Worm (Caenorhabditis elegans): Measurements from ENCODE around the gene F55F10.1.

DNA sequence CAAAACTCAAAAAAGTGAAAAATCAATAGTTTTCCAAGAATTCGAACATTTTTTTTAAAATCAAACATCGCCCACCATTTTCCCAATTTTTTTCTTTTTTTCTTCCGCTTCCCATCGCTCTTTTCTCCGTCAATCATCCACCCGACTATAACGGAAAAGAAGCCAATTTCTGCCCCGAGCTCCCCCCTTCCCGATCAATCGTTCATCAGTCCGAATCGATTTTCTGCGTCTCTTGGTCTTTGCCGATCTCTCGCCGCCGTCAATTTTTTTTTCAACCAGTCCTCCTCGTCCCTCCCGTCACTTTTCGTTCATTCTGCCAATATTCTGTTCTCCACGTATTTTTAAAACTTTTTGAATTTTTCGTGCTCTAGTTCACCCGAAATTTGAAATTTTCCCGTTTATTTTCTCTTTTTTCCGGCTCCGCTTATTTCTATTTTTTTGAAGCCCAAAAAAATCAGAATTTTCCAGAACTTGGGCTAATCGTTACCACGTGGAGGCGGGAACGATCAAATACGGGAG, 33.4 kb downstream of the F55F10.1 start, which contains the start of gene ell-1:
- TF ChIP-seq mdl-1 (tag; optimal IDR thresholded peaks at IDR 0.05) (no peak), ceh-82 (tag; optimal IDR thresholded peaks at IDR 0.05) (no peak), unc-62 (GFP tag; optimal IDR thresholded peaks at IDR 0.05) (no peak), nhr-237 (tag; optimal IDR thresholded peaks at IDR 0.05) (no peak), elt-1 (tag; optimal IDR thresholded peaks at IDR 0.05) (no peak), lin-39 (tag; optimal IDR thresholded peaks at IDR 0.05) (no peak), hmg-11 (tag; optimal IDR thresholded peaks at IDR 0.05) (no peak), nhr-76 (tag; optimal IDR thresholded peaks at IDR 0.05) (no peak), nhr-12 (tag; optimal IDR thresholded peaks at IDR 0.05) (no peak), pqm-1 (tag; optimal IDR thresholded peaks at IDR 0.05) (no peak), ceh-16 (tag; optimal IDR thresholded peaks at IDR 0.05) (no peak)
